Worm (Caenorhabditis elegans) whole organism, L4/young adult: ENCODE results near the gene slo-2.
A peak's percentile ranks its signal among the peaks of the same experiment; 100 is the strongest.

Experiments used
- W03F9.2 ChIP-seq: fragments of 150-350 bp; optimal IDR thresholded peaks from 2 replicates; lab custom pipeline; 2014; ENCODE audit warnings: missing biosample characterization, missing genetic modification characterization
- dao-5 ChIP-seq: sonication (generic microtip); optimal IDR thresholded peaks from 2 replicates; lab custom pipeline; 2016; ENCODE audit warnings: missing genotype, missing genetic modification characterization, moderate library complexity, missing compliant biosample characterization
- him-1 ChIP-seq: sonication (generic microtip); optimal IDR thresholded peaks from 2 replicates; lab custom pipeline; 2016; ENCODE audit warnings: missing genotype, missing genetic modification reagents, missing genetic modification characterization, missing compliant biosample characterization

ce11 chrX:11379135-11379781 lies 26.5 kb downstream of the slo-2 start:
- peak; percentile 8 for TF ChIP-seq him-1 (tag; lab: Kevin White, UChicago)
- no peak for TF ChIP-seq W03F9.2 (tag; lab: Kevin White, UChicago)
- TF ChIP-seq dao-5 (tag; lab: Kevin White, UChicago): no peak
